Worm (Caenorhabditis elegans) whole organism, L1 larva: Measurements from ENCODE around the gene ZK1098.6.
A peak's percentile ranks its signal among the peaks of the same experiment; 100 is the strongest.

Experiments used
- aly-2 ChIP-seq: fragments of 150-350 bp; optimal IDR thresholded peaks from 2 replicates; lab custom pipeline; 2014; ENCODE audit warnings: missing biosample characterization, missing genetic modification characterization
- elt-3 ChIP-seq, 6 experiments: fragments of 150-350 bp in 1 of 6; sonication (generic microtip); optimal IDR thresholded peaks; 2 replicates each; lab custom pipeline; 2017 to 2018; ENCODE audit warnings: missing biosample characterization in 6 of 6, missing genetic modification characterization in 6 of 6, inconsistent platforms in 1 of 6
- nhr-12 ChIP-seq: sonication (generic microtip); optimal IDR thresholded peaks from 2 replicates; lab custom pipeline; 2017; ENCODE audit warnings: missing biosample characterization, missing genetic modification characterization
- pag-3 ChIP-seq: sonication (generic microtip); optimal IDR thresholded peaks from 2 replicates; lab custom pipeline; 2017; ENCODE audit warnings: missing genetic modification characterization, mild to moderate bottlenecking, missing compliant biosample characterization, antibody characterized with exemption, borderline replicate concordance; ENCODE audit not compliant: insufficient read depth
- unc-86 ChIP-seq: sonication (generic microtip); optimal IDR thresholded peaks from 2 replicates; lab custom pipeline; 2016; ENCODE audit warnings: missing genetic modification characterization, missing compliant biosample characterization
- zip-4 ChIP-seq: fragments of 200-800 bp; sonication (Bioruptor generic); optimal IDR thresholded peaks from 2 replicates; lab custom pipeline; 2018; ENCODE audit warnings: mild to moderate bottlenecking, missing genetic modification characterization, moderate library complexity, missing compliant biosample characterization

ce11 chrIII:9507799-9508198 lies 19.2 kb upstream of the ZK1098.6 start, which contains the start of gene vha-14:
- TF ChIP-seq aly-2 (no peak), zip-4 (GFP tag; lab: Kevin White, UChicago) (no peak), nhr-12 (tag; lab: Kevin White, UChicago) (no peak), elt-3 (tag; optimal IDR thresholded peaks at IDR 0.05; lab: Kevin White, UChicago) (no peak), pag-3 (tag; lab: Kevin White, UChicago) (peak; percentile 27), unc-86 (tag; lab: Kevin White, UChicago) (no peak)
